Worm (Caenorhabditis elegans) whole organism, late embryonic: ENCODE data around the gene srh-293.

ENCODE experiments used
- C38D4.7 ChIP-seq: fragments of 200-800 bp; sonication (Bioruptor generic); optimal IDR thresholded peaks from 2 replicates; lab custom pipeline; 2018; ENCODE audit warnings: mild to moderate bottlenecking, missing genetic modification characterization, moderate library complexity, missing compliant biosample characterization
- K02D7.2 ChIP-seq: sonication (generic microtip); optimal IDR thresholded peaks from 2 replicates; lab custom pipeline; 2017; ENCODE audit warnings: mild to moderate bottlenecking, missing genetic modification characterization, missing compliant biosample characterization
- K09A11.1 ChIP-seq: sonication (generic microtip); optimal IDR thresholded peaks from 2 replicates; lab custom pipeline; 2017; ENCODE audit warnings: antibody characterized with exemption, mild to moderate bottlenecking, missing genetic modification characterization, missing compliant biosample characterization; ENCODE audit not compliant: insufficient read depth
- T23F11.4 ChIP-seq: fragments of 200-800 bp; sonication (Bioruptor generic); optimal IDR thresholded peaks from 2 replicates; lab custom pipeline; 2018; ENCODE audit warnings: mild to moderate bottlenecking, missing genetic modification characterization, missing compliant biosample characterization
- Y22D7AL.16 ChIP-seq: sonication (generic microtip); optimal IDR thresholded peaks from 2 replicates; lab custom pipeline; 2016; ENCODE audit warnings: missing genetic modification characterization, missing compliant biosample characterization
- ahr-1 ChIP-seq: sonication (generic microtip); optimal IDR thresholded peaks from 2 replicates; lab custom pipeline; 2016; ENCODE audit warnings: missing genetic modification characterization, missing compliant biosample characterization
- ama-1 ChIP-seq: fragments of 150-350 bp; optimal IDR thresholded peaks from 2 replicates; lab custom pipeline; 2014
- ceh-14 ChIP-seq: sonication (generic microtip); optimal IDR thresholded peaks from 2 replicates; lab custom pipeline; 2016; ENCODE audit warnings: missing genotype, missing genetic modification characterization, missing compliant biosample characterization
- ceh-18 ChIP-seq: sonication (generic microtip); optimal IDR thresholded peaks from 2 replicates; lab custom pipeline; 2016; ENCODE audit warnings: missing genetic modification characterization, missing compliant biosample characterization
- ceh-2 ChIP-seq: sonication (generic microtip); optimal IDR thresholded peaks from 2 replicates; lab custom pipeline; 2016; ENCODE audit warnings: missing genotype, missing genetic modification characterization, missing compliant biosample characterization
- ceh-22 ChIP-seq: sonication (generic microtip); optimal IDR thresholded peaks from 2 replicates; lab custom pipeline; 2017; ENCODE audit warnings: missing biosample characterization, missing genetic modification characterization
- ceh-24 ChIP-seq: sonication (generic microtip); optimal IDR thresholded peaks from 2 replicates; lab custom pipeline; 2016; ENCODE audit warnings: mild to moderate bottlenecking, missing genetic modification characterization, missing compliant biosample characterization
- ceh-30 ChIP-seq: fragments of 150-350 bp; optimal IDR thresholded peaks from 2 replicates; lab custom pipeline; 2014; ENCODE audit warnings: missing biosample characterization, missing genetic modification characterization
- ceh-31 ChIP-seq: sonication (generic microtip); optimal IDR thresholded peaks from 2 replicates; lab custom pipeline; 2016; ENCODE audit warnings: missing genetic modification characterization, missing compliant biosample characterization
- ceh-34 ChIP-seq: sonication (generic microtip); optimal IDR thresholded peaks from 2 replicates; lab custom pipeline; 2016; ENCODE audit warnings: mild to moderate bottlenecking, missing genetic modification characterization, missing compliant biosample characterization
- ceh-45 ChIP-seq: fragments of 200-800 bp; sonication (Bioruptor generic); IDR thresholded peaks from 2 replicates; pipeline ENCODE4 v1.3.6; 2022; ENCODE audit warnings: missing genetic modification reagents, missing genetic modification characterization, missing compliant biosample characterization
- ceh-48 ChIP-seq: sonication (generic microtip); optimal IDR thresholded peaks from 2 replicates; lab custom pipeline; 2016; ENCODE audit warnings: missing genetic modification characterization, inconsistent platforms, missing compliant biosample characterization
- ceh-6 ChIP-seq: fragments of 200-800 bp; sonication (Bioruptor generic); optimal IDR thresholded peaks from 2 replicates; lab custom pipeline; 2018; ENCODE audit warnings: mild to moderate bottlenecking, missing genetic modification characterization, missing compliant biosample characterization
- dmd-4 ChIP-seq: sonication (generic microtip); optimal IDR thresholded peaks from 2 replicates; lab custom pipeline; 2016; ENCODE audit warnings: borderline replicate concordance, missing genetic modification characterization, missing compliant biosample characterization
- dve-1 ChIP-seq: sonication (generic microtip); optimal IDR thresholded peaks from 2 replicates; lab custom pipeline; 2017; ENCODE audit warnings: antibody characterized with exemption, mild to moderate bottlenecking, missing genetic modification characterization, missing compliant biosample characterization
- elt-4 ChIP-seq: sonication (generic microtip); optimal IDR thresholded peaks from 2 replicates; lab custom pipeline; 2016; ENCODE audit warnings: missing genetic modification characterization, missing compliant biosample characterization
- ets-4 ChIP-seq: sonication (generic microtip); optimal IDR thresholded peaks from 2 replicates; lab custom pipeline; 2016; ENCODE audit warnings: missing genetic modification characterization, missing compliant biosample characterization
- eyg-1 ChIP-seq: sonication (generic microtip); optimal IDR thresholded peaks from 2 replicates; lab custom pipeline; 2016; ENCODE audit warnings: missing genotype, missing genetic modification characterization, missing compliant biosample characterization
- fkh-6 ChIP-seq: sonication (generic microtip); optimal IDR thresholded peaks from 2 replicates; lab custom pipeline; 2016; ENCODE audit warnings: missing genetic modification characterization, missing compliant biosample characterization
- gmeb-2 ChIP-seq: sonication (generic microtip); optimal IDR thresholded peaks from 2 replicates; lab custom pipeline; 2016; ENCODE audit warnings: missing genetic modification characterization, inconsistent platforms, missing compliant biosample characterization
- hlh-13 ChIP-seq: fragments of 200-800 bp; sonication (Bioruptor generic); optimal IDR thresholded peaks from 2 replicates; lab custom pipeline; 2018; ENCODE audit warnings: mild to moderate bottlenecking, missing genetic modification characterization, missing compliant biosample characterization
- hlh-6 ChIP-seq: sonication (generic microtip); optimal IDR thresholded peaks from 2 replicates; lab custom pipeline; 2016; ENCODE audit warnings: missing genotype, missing genetic modification characterization, missing compliant biosample characterization
- hlh-8 ChIP-seq: sonication (generic microtip); optimal IDR thresholded peaks from 2 replicates; lab custom pipeline; 2016; ENCODE audit warnings: missing genotype, missing genetic modification characterization, missing compliant biosample characterization
- lim-6 ChIP-seq: sonication (generic microtip); optimal IDR thresholded peaks from 2 replicates; lab custom pipeline; 2016; ENCODE audit warnings: missing genetic modification characterization, missing compliant biosample characterization
- lin-11 ChIP-seq: fragments of 200-800 bp; sonication (Bioruptor generic); optimal IDR thresholded peaks from 2 replicates; lab custom pipeline; 2018; ENCODE audit warnings: mild to moderate bottlenecking, missing genetic modification characterization, missing compliant biosample characterization
- mec-3 ChIP-seq: sonication (generic microtip); optimal IDR thresholded peaks from 2 replicates; lab custom pipeline; 2016; ENCODE audit warnings: borderline replicate concordance, missing genetic modification characterization, missing compliant biosample characterization
- nfya-1 ChIP-seq: sonication (generic microtip); optimal IDR thresholded peaks from 2 replicates; lab custom pipeline; 2017; ENCODE audit warnings: missing genetic modification characterization, mild to moderate bottlenecking, missing compliant biosample characterization, antibody characterized with exemption, moderate library complexity
- nhr-11 ChIP-seq: fragments of 150-350 bp; optimal IDR thresholded peaks from 2 replicates; lab custom pipeline; 2014; ENCODE audit warnings: missing biosample characterization, missing genetic modification characterization
- nhr-232 ChIP-seq: sonication (generic microtip); optimal IDR thresholded peaks from 2 replicates; lab custom pipeline; 2016; ENCODE audit warnings: missing genetic modification characterization, missing compliant biosample characterization
- npax-4 ChIP-seq: sonication (generic microtip); optimal IDR thresholded peaks from 2 replicates; lab custom pipeline; 2016; ENCODE audit warnings: missing genetic modification characterization, missing compliant biosample characterization
- pag-3 ChIP-seq: sonication (generic microtip); optimal IDR thresholded peaks from 2 replicates; lab custom pipeline; 2016; ENCODE audit warnings: missing compliant biosample characterization, missing genetic modification characterization, borderline replicate concordance
- pat-9 ChIP-seq: fragments of 200-800 bp; sonication (Bioruptor generic); optimal IDR thresholded peaks from 2 replicates; lab custom pipeline; 2018; ENCODE audit warnings: mild to moderate bottlenecking, missing genetic modification characterization, moderate library complexity, missing compliant biosample characterization
- pha-2 ChIP-seq: sonication (generic microtip); optimal IDR thresholded peaks from 2 replicates; lab custom pipeline; 2017; ENCODE audit warnings: mild to moderate bottlenecking, missing genetic modification characterization, missing compliant biosample characterization
- pha-4 ChIP-seq: fragments of 150-350 bp; optimal IDR thresholded peaks from 2 replicates; lab custom pipeline; 2018; ENCODE audit warnings: missing biosample characterization, missing genetic modification reagents, missing genetic modification characterization
- pqm-1 ChIP-seq: sonication (generic microtip); optimal IDR thresholded peaks from 2 replicates; lab custom pipeline; 2016; ENCODE audit warnings: missing genetic modification characterization, missing compliant biosample characterization
- pros-1 ChIP-seq: fragments of 150-350 bp; optimal IDR thresholded peaks from 2 replicates; lab custom pipeline; 2014; ENCODE audit warnings: missing biosample characterization, missing genetic modification reagents, missing genetic modification characterization
- sox-2 ChIP-seq: fragments of 200-800 bp; sonication (Bioruptor generic); IDR thresholded peaks from 2 replicates; pipeline ENCODE4 v1.3.6; 2022; ENCODE audit warnings: missing genetic modification reagents, missing genetic modification characterization, missing compliant biosample characterization
- tbx-2 ChIP-seq: sonication (generic microtip); optimal IDR thresholded peaks from 2 replicates; lab custom pipeline; 2016; ENCODE audit warnings: missing genetic modification characterization, missing compliant biosample characterization
- ttx-3 ChIP-seq: sonication (generic microtip); optimal IDR thresholded peaks from 2 replicates; lab custom pipeline; 2016; ENCODE audit warnings: missing genetic modification reagents, missing genetic modification characterization, missing compliant biosample characterization
- unc-3 ChIP-seq, 2 experiments: fragments of 200-800 bp in 1 of 2; sonication (Bioruptor generic) in 1 of 2; sonication (generic microtip) in 1 of 2; conservative IDR thresholded peaks in 1 of 2; optimal IDR thresholded peaks in 1 of 2; 2 replicates each; pipeline versions ENCODE4 v1.3.6 to Lab custom; 2016 to 2022; ENCODE audit warnings: missing compliant biosample characterization in 2 of 2, missing genetic modification characterization in 2 of 2, missing genetic modification reagents in 1 of 2
- unc-42 ChIP-seq: sonication (generic microtip); optimal IDR thresholded peaks from 2 replicates; lab custom pipeline; 2016; ENCODE audit warnings: missing genotype, missing genetic modification characterization, missing compliant biosample characterization

srh-293 gene

ce11 chrV:15873762-15874161 is 7.8 kb downstream of the srh-293 start (continued):
- TF ChIP-seq lim-6 (tag; lab: Kevin White, UChicago) (peak; percentile 97), ceh-18 (tag; lab: Kevin White, UChicago) (peak; percentile 96), ceh-6 (peak; percentile 99), sox-2 (GFP tag; lab: Robert Waterston, UW) (peak; percentile 98), ama-1 (lab: Kevin White, UChicago) (no peak), unc-3 (GFP tag; conservative IDR thresholded peaks at IDR 0.05; lab: Robert Waterston, UW) (peak; percentile 99), unc-3 (tag; optimal IDR thresholded peaks at IDR 0.05; lab: Kevin White, UChicago) (peak; percentile 99), ceh-30 (tag; lab: Kevin White, UChicago) (peak; percentile 87), nhr-232 (tag; lab: Kevin White, UChicago) (peak; percentile 99), pqm-1 (tag; lab: Kevin White, UChicago) (peak; percentile 99), K02D7.2 (tag; lab: Kevin White, UChicago) (peak; percentile 99), ceh-34 (tag; lab: Kevin White, UChicago) (peak; percentile 99), hlh-6 (tag; lab: Kevin White, UChicago) (peak; percentile 99), pha-4 (tag; lab: Kevin White, UChicago) (no peak), ahr-1 (tag; lab: Kevin White, UChicago) (peak; percentile 98), pat-9 (tag; lab: Kevin White, UChicago) (peak; percentile 100), ceh-14 (peak; percentile 99)

- no peak for TF ChIP-seq ceh-31
- no peak for TF ChIP-seq dmd-4
- TF ChIP-seq ceh-48 (tag; lab: Kevin White, UChicago) = no peak
- no peak for TF ChIP-seq pag-3 (tag; lab: Kevin White, UChicago)
- TF ChIP-seq ama-1 (lab: Kevin White, UChicago) = no peak
- no peak for TF ChIP-seq mec-3 (tag; lab: Kevin White, UChicago)
- TF ChIP-seq unc-42 (tag; lab: Kevin White, UChicago) = no peak
- no peak for TF ChIP-seq fkh-6
- TF ChIP-seq ceh-22 (tag; lab: Kevin White, UChicago) = no peak
- no peak for TF ChIP-seq npax-4 (tag; lab: Kevin White, UChicago)
- no peak for TF ChIP-seq ceh-14
- no peak for TF ChIP-seq K09A11.1 (tag; lab: Kevin White, UChicago)
- TF ChIP-seq ets-4 (tag; lab: Kevin White, UChicago) = no peak
- no peak for TF ChIP-seq pha-2 (tag; lab: Kevin White, UChicago)
- no peak for TF ChIP-seq elt-4
- TF ChIP-seq hlh-6 (tag; lab: Kevin White, UChicago) = no peak
- no peak for TF ChIP-seq nhr-232 (tag; lab: Kevin White, UChicago)
- no peak for TF ChIP-seq pros-1 (tag; lab: Kevin White, UChicago)
- TF ChIP-seq hlh-13 (GFP tag; lab: Kevin White, UChicago) = no peak
- TF ChIP-seq, all 69 proteins: peak for 0
These were observed 10.4 kb downstream of the srh-293 start, which contains the start of gene nhr-102 for ce11 chrV:15876308-15876707. Gene nhr-102, minus strand, starts transcription at chrV:15876408.

ce11 chrV:15879508-15879907 is 13.6 kb downstream of the srh-293 start, which contains the start of gene nhr-84:
Gene nhr-84, minus strand, starts transcription at chrV:15879608.
- TF ChIP-seq pat-9 (tag; lab: Kevin White, UChicago) = no peak
- no peak for TF ChIP-seq ceh-45 (GFP tag; lab: Robert Waterston, UW)
- no peak for TF ChIP-seq Y22D7AL.16
- TF ChIP-seq K09A11.1 (tag; lab: Kevin White, UChicago) = no peak
- no peak for TF ChIP-seq pag-3 (tag; lab: Kevin White, UChicago)
- no peak for TF ChIP-seq dve-1 (tag; lab: Kevin White, UChicago)
- TF ChIP-seq gmeb-2 (tag; lab: Kevin White, UChicago) = no peak

ce11 chrV:15880033-15880432 is 14.1 kb downstream of the srh-293 start:
- TF ChIP-seq T23F11.4 (GFP tag; lab: Kevin White, UChicago) = no peak
- no peak for TF ChIP-seq ceh-24 (tag; lab: Kevin White, UChicago)
- TF ChIP-seq ceh-2 (tag; lab: Kevin White, UChicago) = no peak
- TF ChIP-seq nfya-1 (tag; lab: Kevin White, UChicago) = no peak
- TF ChIP-seq dve-1 (tag; lab: Kevin White, UChicago) = no peak
- TF ChIP-seq pat-9 (tag; lab: Kevin White, UChicago) = no peak
- no peak for TF ChIP-seq nhr-11
- no peak for TF ChIP-seq K02D7.2 (tag; lab: Kevin White, UChicago)
- no peak for TF ChIP-seq tbx-2 (tag; lab: Kevin White, UChicago)
- no peak for TF ChIP-seq hlh-8
- no peak for TF ChIP-seq eyg-1 (tag; lab: Kevin White, UChicago)
- no peak for TF ChIP-seq unc-3 (GFP tag; conservative IDR thresholded peaks at IDR 0.05; lab: Robert Waterston, UW)
- no peak for TF ChIP-seq unc-3 (tag; optimal IDR thresholded peaks at IDR 0.05; lab: Kevin White, UChicago)
- no peak for TF ChIP-seq C38D4.7 (GFP tag; lab: Kevin White, UChicago)
- no peak for TF ChIP-seq elt-4
- TF ChIP-seq mec-3 (tag; lab: Kevin White, UChicago) = no peak
- no peak for TF ChIP-seq ttx-3 (tag; lab: Kevin White, UChicago)
- no peak for TF ChIP-seq lin-11
